Worm (Caenorhabditis elegans): ENCODE results near the gene W01C9.2.

DNA sequence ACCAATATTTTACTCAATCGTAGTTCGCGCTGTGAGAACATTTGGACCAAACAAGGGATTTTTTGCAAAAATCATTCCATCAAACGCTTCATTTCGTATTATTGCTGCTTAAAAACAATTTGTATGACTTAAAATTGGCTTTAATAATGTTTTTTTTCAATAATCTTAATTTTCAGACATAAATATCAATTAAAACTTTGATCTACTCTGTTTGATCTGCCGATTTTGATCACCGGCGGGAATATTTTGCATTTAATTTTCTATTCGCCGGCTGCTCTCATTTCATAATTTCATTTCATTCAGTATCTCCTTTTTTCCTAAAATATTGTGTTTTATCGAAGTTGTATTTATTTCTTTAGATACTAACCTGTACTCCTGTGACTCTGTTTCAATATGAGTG lies 39.0 kb downstream of the W01C9.2 start, which contains the start of gene puf-5:
- no peak for TF ChIP-seq ama-1 (optimal IDR thresholded peaks at IDR 0.05)
- no peak for TF ChIP-seq aha-1 (tag)
- no peak for TF ChIP-seq nhr-102 (tag; optimal IDR thresholded peaks at IDR 0.05)
- TF ChIP-seq egl-43 (GFP tag; IDR thresholded peaks at IDR 0.05), result no peak
- TF ChIP-seq snpc-4 (tag; optimal IDR thresholded peaks at IDR 0.05), result no peak
- TF ChIP-seq pqm-1 (tag; optimal IDR thresholded peaks at IDR 0.05), result no peak
- no peak for TF ChIP-seq daf-19 (GFP tag; conservative IDR thresholded peaks at IDR 0.05)
- TF ChIP-seq T26A8.4 (GFP tag; IDR thresholded peaks at IDR 0.05), result no peak
- TF ChIP-seq lin-13 (GFP tag; optimal IDR thresholded peaks at IDR 0.05), result no peak
- TF ChIP-seq unc-62 (GFP tag; optimal IDR thresholded peaks at IDR 0.05 in 1 of 2), result no peak
- TF ChIP-seq unc-62 (tag; optimal IDR thresholded peaks at IDR 0.05), result no peak
- no peak for TF ChIP-seq F10B5.3 (tag; optimal IDR thresholded peaks at IDR 0.05)
- no peak for TF ChIP-seq fkh-10 (GFP tag; optimal IDR thresholded peaks at IDR 0.05)
